Fruit fly (Drosophila melanogaster): ENCODE measurements around the gene nis.
A peak's percentile ranks its signal among the peaks of the same experiment; 100 is the strongest.

nis gene

dm6 chr2L:1587055-1587454 lies at the start of gene nis:
Gene nis (minus strand): TSS chr2L:1587155.
- TF ChIP-seq tai (GFP tag; optimal IDR thresholded peaks at IDR 0.05) (no peak), Sp1 (GFP tag; optimal IDR thresholded peaks at IDR 0.05) (no peak), usp (GFP tag; optimal IDR thresholded peaks at IDR 0.05) (no peak), N (GFP tag; optimal IDR thresholded peaks at IDR 0.05) (no peak), HLH106 (tag; optimal IDR thresholded peaks at IDR 0.05) (no peak), CG32264 (GFP tag; optimal IDR thresholded peaks at IDR 0.05) (no peak), psq (GFP tag; optimal IDR thresholded peaks at IDR 0.05) (no peak), OdsH (GFP tag; optimal IDR thresholded peaks at IDR 0.05) (no peak), Hnf4 (GFP tag; optimal IDR thresholded peaks at IDR 0.05) (no peak), br (GFP tag; optimal IDR thresholded peaks at IDR 0.05) (no peak), foxo (GFP tag; optimal IDR thresholded peaks at IDR 0.05) (no peak), GATAd (GFP tag; optimal IDR thresholded peaks at IDR 0.05) (no peak), ey (GFP tag; optimal IDR thresholded peaks at IDR 0.05) (no peak), Jra (GFP tag; optimal IDR thresholded peaks at IDR 0.05) (no peak), pan (optimal IDR thresholded peaks at IDR 0.05) (no peak), CG9705 (GFP tag; optimal IDR thresholded peaks at IDR 0.05) (no peak), Rel (GFP tag; optimal IDR thresholded peaks at IDR 0.05) (no peak), Rel (tag; optimal IDR thresholded peaks at IDR 0.05) (no peak), Hr83 (GFP tag; optimal IDR thresholded peaks at IDR 0.05; ENCODE audit: poor library complexity, severe bottlenecking) (no peak), rgr (GFP tag; optimal IDR thresholded peaks at IDR 0.05) (no peak)

- no peak for TF ChIP-seq Rel (GFP tag; optimal IDR thresholded peaks at IDR 0.05)
- TF ChIP-seq Rel (tag; optimal IDR thresholded peaks at IDR 0.05): no peak
- TF ChIP-seq Dif (GFP tag; optimal IDR thresholded peaks at IDR 0.05; ENCODE audit: partially characterized antibody): no peak
- TF ChIP-seq N (GFP tag; optimal IDR thresholded peaks at IDR 0.05): no peak
- TF ChIP-seq Mio (GFP tag; optimal IDR thresholded peaks at IDR 0.05): no peak
- TF ChIP-seq Hr83 (GFP tag; optimal IDR thresholded peaks at IDR 0.05; ENCODE audit: poor library complexity, severe bottlenecking): no peak
- TF ChIP-seq lola (GFP tag; optimal IDR thresholded peaks at IDR 0.05): no peak
- no peak for TF ChIP-seq br (GFP tag; optimal IDR thresholded peaks at IDR 0.05)
- no peak for TF ChIP-seq sv (GFP tag; optimal IDR thresholded peaks at IDR 0.05)
- TF ChIP-seq dmrt93B (GFP tag; optimal IDR thresholded peaks at IDR 0.05): no peak
- TF ChIP-seq CrebA (GFP tag; optimal IDR thresholded peaks at IDR 0.05; ENCODE audit: borderline replicate concordance): no peak
- no peak for TF ChIP-seq h (GFP tag; optimal IDR thresholded peaks at IDR 0.05)
Observed at dm6 chr2L:1636520-1636919, 49.6 kb upstream of the nis start.

- TF ChIP-seq CrebA (GFP tag; optimal IDR thresholded peaks at IDR 0.05; ENCODE audit: borderline replicate concordance) (no peak), sv (GFP tag; optimal IDR thresholded peaks at IDR 0.05) (peak; percentile 73)
Observed at dm6 chr2L:1634099-1634856, 47.3 kb upstream of the nis start.

- no peak for TF ChIP-seq HLH106 (tag; optimal IDR thresholded peaks at IDR 0.05)
- no peak for TF ChIP-seq CG32264 (GFP tag; optimal IDR thresholded peaks at IDR 0.05)
- TF ChIP-seq Dif (GFP tag; optimal IDR thresholded peaks at IDR 0.05; ENCODE audit: partially characterized antibody): no peak
- TF ChIP-seq Mio (GFP tag; optimal IDR thresholded peaks at IDR 0.05): no peak
- no peak for TF ChIP-seq Abd-B (GFP tag; optimal IDR thresholded peaks at IDR 0.05)
- no peak for TF ChIP-seq sv (GFP tag; optimal IDR thresholded peaks at IDR 0.05)
- TF ChIP-seq Rel (GFP tag; optimal IDR thresholded peaks at IDR 0.05): no peak
- TF ChIP-seq Rel (tag; optimal IDR thresholded peaks at IDR 0.05): no peak
- TF ChIP-seq Myc (optimal IDR thresholded peaks at IDR 0.05): no peak
- TF ChIP-seq Hr83 (GFP tag; optimal IDR thresholded peaks at IDR 0.05; ENCODE audit: poor library complexity, severe bottlenecking): no peak
- no peak for TF ChIP-seq Dfd (GFP tag; optimal IDR thresholded peaks at IDR 0.05)
- no peak for TF ChIP-seq CG9705 (GFP tag; optimal IDR thresholded peaks at IDR 0.05)
- no peak for TF ChIP-seq tai (GFP tag; optimal IDR thresholded peaks at IDR 0.05)
Observed at dm6 chr2L:1633397-1633796, 46.4 kb upstream of the nis start.

- no peak for TF ChIP-seq HLH106 (tag; optimal IDR thresholded peaks at IDR 0.05)
- no peak for TF ChIP-seq usp (GFP tag; optimal IDR thresholded peaks at IDR 0.05)
- TF ChIP-seq psq (GFP tag; optimal IDR thresholded peaks at IDR 0.05): no peak
- no peak for TF ChIP-seq Mio (GFP tag; optimal IDR thresholded peaks at IDR 0.05)
- peak; percentile 6 for TF ChIP-seq fru (GFP tag; optimal IDR thresholded peaks at IDR 0.05)
- TF ChIP-seq sv (GFP tag; optimal IDR thresholded peaks at IDR 0.05): peak; percentile 96
- TF ChIP-seq pan (optimal IDR thresholded peaks at IDR 0.05): no peak
- TF ChIP-seq Hr78 (GFP tag; optimal IDR thresholded peaks at IDR 0.05): no peak
- no peak for TF ChIP-seq Dfd (GFP tag; optimal IDR thresholded peaks at IDR 0.05)
- no peak for TF ChIP-seq ey (GFP tag; optimal IDR thresholded peaks at IDR 0.05)
- no peak for TF ChIP-seq jim (GFP tag; optimal IDR thresholded peaks at IDR 0.05)
- TF ChIP-seq tai (GFP tag; optimal IDR thresholded peaks at IDR 0.05): no peak
- TF ChIP-seq N (GFP tag; optimal IDR thresholded peaks at IDR 0.05): no peak
- no peak for TF ChIP-seq woc (GFP tag; optimal IDR thresholded peaks at IDR 0.05)
- TF ChIP-seq rgr (GFP tag; optimal IDR thresholded peaks at IDR 0.05): peak; percentile 15
- no peak for TF ChIP-seq Sp1 (GFP tag; optimal IDR thresholded peaks at IDR 0.05)
- no peak for TF ChIP-seq Rel (GFP tag; optimal IDR thresholded peaks at IDR 0.05)
- TF ChIP-seq Rel (tag; optimal IDR thresholded peaks at IDR 0.05): no peak
- TF ChIP-seq brk (GFP tag; optimal IDR thresholded peaks at IDR 0.05): no peak
- no peak for TF ChIP-seq Dif (GFP tag; optimal IDR thresholded peaks at IDR 0.05; ENCODE audit: partially characterized antibody)
- TF ChIP-seq GATAd (GFP tag; optimal IDR thresholded peaks at IDR 0.05): no peak
- no peak for TF ChIP-seq CG9705 (GFP tag; optimal IDR thresholded peaks at IDR 0.05)
- no peak for TF ChIP-seq lola (GFP tag; optimal IDR thresholded peaks at IDR 0.05)
- no peak for TF ChIP-seq dmrt93B (GFP tag; optimal IDR thresholded peaks at IDR 0.05)
- TF ChIP-seq sage (GFP tag; optimal IDR thresholded peaks at IDR 0.05): no peak
- TF ChIP-seq CrebA (GFP tag; optimal IDR thresholded peaks at IDR 0.05; ENCODE audit: borderline replicate concordance): no peak
- TF ChIP-seq br (GFP tag; optimal IDR thresholded peaks at IDR 0.05): no peak
- TF ChIP-seq Vsx2 (GFP tag; optimal IDR thresholded peaks at IDR 0.05; ENCODE audit: partially characterized antibody): peak; percentile 3
Observed at dm6 chr2L:1632730-1633172, 45.8 kb upstream of the nis start.
